Worm (Caenorhabditis elegans): ENCODE measurements around the gene Y57G11C.43.

The Y57G11C.43 gene

DNA sequence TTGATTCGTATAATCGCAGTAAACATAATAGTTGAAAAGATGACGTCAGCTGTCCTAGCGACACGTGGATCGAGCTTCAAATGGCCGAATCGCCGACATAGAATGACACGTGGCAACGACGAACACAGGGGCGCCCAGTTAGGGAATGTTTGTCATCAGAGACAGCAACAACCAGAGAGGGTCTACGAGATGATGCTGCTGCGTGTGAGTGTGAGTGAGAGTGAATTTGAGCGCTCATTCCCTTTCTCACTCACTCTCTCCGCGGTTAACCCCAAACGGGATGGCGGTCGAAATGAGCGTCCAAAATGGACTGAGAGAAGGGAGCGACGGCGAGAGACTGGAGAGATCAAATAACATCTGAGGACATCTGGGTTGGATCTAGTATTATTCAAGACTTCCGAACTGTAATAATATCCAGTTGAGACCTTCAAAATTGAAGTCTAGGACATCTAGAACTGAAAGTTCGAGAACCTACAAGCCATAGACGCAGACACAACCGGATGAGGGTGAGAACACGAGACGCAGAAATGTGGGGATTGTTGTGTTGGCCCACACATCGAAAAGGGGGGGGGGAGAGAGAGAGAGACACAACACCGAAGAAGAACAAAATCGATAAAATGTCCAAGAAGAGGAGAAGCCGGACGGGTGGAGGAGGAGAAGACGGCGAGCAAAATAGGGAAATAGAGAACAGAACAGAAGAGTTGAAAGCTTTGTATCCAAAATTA is 24.8 kb downstream of the Y57G11C.43 start (continued):
- TF ChIP-seq ref-2 (tag; optimal IDR thresholded peaks at IDR 0.05), result peak; percentile 59
- TF ChIP-seq unc-86 (tag; optimal IDR thresholded peaks at IDR 0.05), result no peak
- no peak for TF ChIP-seq madf-2 (tag; optimal IDR thresholded peaks at IDR 0.05)
- no peak for TF ChIP-seq ceh-2 (tag; optimal IDR thresholded peaks at IDR 0.05)
- peak; percentile 34 for TF ChIP-seq fkh-10 (GFP tag; optimal IDR thresholded peaks at IDR 0.05)
- TF ChIP-seq pag-3 (tag; optimal IDR thresholded peaks at IDR 0.05; ENCODE audit: borderline replicate concordance), result no peak
- TF ChIP-seq elt-4 (tag; optimal IDR thresholded peaks at IDR 0.05), result no peak
- no peak for TF ChIP-seq hlh-6 (tag; optimal IDR thresholded peaks at IDR 0.05)
- no peak for TF ChIP-seq K02D7.2 (tag; optimal IDR thresholded peaks at IDR 0.05)
- TF ChIP-seq ceh-19 (GFP tag; optimal IDR thresholded peaks at IDR 0.05), result peak; percentile 50
- TF ChIP-seq ceh-48 (tag; optimal IDR thresholded peaks at IDR 0.05), result peak; percentile 94
- TF ChIP-seq ceh-24 (tag; optimal IDR thresholded peaks at IDR 0.05), result no peak
- peak; percentile 74 for TF ChIP-seq ceh-34 (tag; optimal IDR thresholded peaks at IDR 0.05)
- TF ChIP-seq C08G9.2 (tag; optimal IDR thresholded peaks at IDR 0.05), result no peak
- no peak for TF ChIP-seq pax-1 (tag; optimal IDR thresholded peaks at IDR 0.05)
- no peak for TF ChIP-seq ahr-1 (tag; optimal IDR thresholded peaks at IDR 0.05)
- TF ChIP-seq pha-2 (tag; optimal IDR thresholded peaks at IDR 0.05), result peak; percentile 27

ce11 chrIV:14795918-14796488 is 26.8 kb downstream of the Y57G11C.43 start, which contains the start of gene coq-3:
Gene coq-3 (minus strand): TSS chrIV:14796324.
- TF ChIP-seq mec-3 (tag; optimal IDR thresholded peaks at IDR 0.05; ENCODE audit: borderline replicate concordance) (no peak), pha-4 (tag; optimal IDR thresholded peaks at IDR 0.05) (no peak)

- TF ChIP-seq nfya-1 (tag; optimal IDR thresholded peaks at IDR 0.05) (peak; percentile 16), hlh-15 (tag; optimal IDR thresholded peaks at IDR 0.05) (no peak)
Measured at ce11 chrIV:14797354-14797753, 28.1 kb downstream of the Y57G11C.43 start, which contains the start of the genes Y57G11C.1147 and nuo-3. Gene Y57G11C.1147 (minus strand): TSS chrIV:14797514. Gene nuo-3 (minus strand): TSS chrIV:14797544.

- no peak for TF ChIP-seq ceh-48 (tag; optimal IDR thresholded peaks at IDR 0.05)
- TF ChIP-seq nhr-232 (tag; optimal IDR thresholded peaks at IDR 0.05), result no peak
- no peak for TF ChIP-seq C08G9.2 (tag; optimal IDR thresholded peaks at IDR 0.05)
- no peak for TF ChIP-seq fax-1 (tag; optimal IDR thresholded peaks at IDR 0.05)
- no peak for TF ChIP-seq che-1 (tag; optimal IDR thresholded peaks at IDR 0.05)
- TF ChIP-seq ceh-30 (tag; optimal IDR thresholded peaks at IDR 0.05), result no peak
- TF ChIP-seq K09A11.1 (tag; optimal IDR thresholded peaks at IDR 0.05; ENCODE audit: insufficient read depth), result no peak
- TF ChIP-seq ceh-18 (tag; optimal IDR thresholded peaks at IDR 0.05), result no peak
- no peak for TF ChIP-seq Y22D7AL.16 (tag; optimal IDR thresholded peaks at IDR 0.05)
- no peak for TF ChIP-seq ceh-24 (tag; optimal IDR thresholded peaks at IDR 0.05)
- no peak for TF ChIP-seq C38D4.7 (GFP tag; optimal IDR thresholded peaks at IDR 0.05)
- TF ChIP-seq syd-9 (tag; optimal IDR thresholded peaks at IDR 0.05), result no peak
- no peak for TF ChIP-seq unc-55 (GFP tag; optimal IDR thresholded peaks at IDR 0.05)
- TF ChIP-seq sdc-2 (tag; optimal IDR thresholded peaks at IDR 0.05), result no peak
- TF ChIP-seq ttx-3 (tag; optimal IDR thresholded peaks at IDR 0.05), result no peak
- no peak for TF ChIP-seq pax-1 (tag; optimal IDR thresholded peaks at IDR 0.05)
Measured at ce11 chrIV:14797849-14798248, 28.6 kb downstream of the Y57G11C.43 start, which contains the start of gene arl-8. Gene arl-8 (plus strand): TSS chrIV:14798149.

DNA sequence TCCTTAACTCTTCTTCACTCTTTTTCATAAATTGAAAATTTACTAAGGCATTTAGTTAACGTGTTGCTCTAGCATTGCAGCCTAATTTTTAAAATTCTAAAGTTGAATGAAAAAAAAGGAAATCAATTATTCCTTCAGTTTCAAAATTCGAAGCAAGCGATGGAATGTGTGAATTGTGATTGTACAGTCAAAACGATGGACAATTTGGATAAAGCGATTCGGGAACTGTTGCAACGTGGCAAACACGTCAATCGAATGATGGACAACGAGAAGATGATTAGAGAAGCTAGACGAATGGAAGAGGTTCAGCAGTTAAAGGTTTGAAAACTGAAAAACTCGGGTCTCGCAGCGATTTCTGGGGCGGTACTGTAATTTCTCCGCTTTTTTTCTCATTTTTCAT is 29.9 kb downstream of the Y57G11C.43 start, which contains the start of gene Y57G11C.14:
TSS of gene Y57G11C.14 (plus strand) at position 126 of the 400 bp plus-strand sequence.
- no peak for TF ChIP-seq elt-2 (tag; optimal IDR thresholded peaks at IDR 0.05)
- no peak for TF ChIP-seq ztf-16 (tag; optimal IDR thresholded peaks at IDR 0.05)
- TF ChIP-seq odd-2 (tag; optimal IDR thresholded peaks at IDR 0.05), result no peak
- no peak for TF ChIP-seq ceh-18 (tag; optimal IDR thresholded peaks at IDR 0.05)
- TF ChIP-seq pat-9 (tag; optimal IDR thresholded peaks at IDR 0.05), result no peak
- no peak for TF ChIP-seq pqm-1 (tag; optimal IDR thresholded peaks at IDR 0.05)
- TF ChIP-seq hlh-30 (tag; optimal IDR thresholded peaks at IDR 0.05; ENCODE audit: insufficient read depth), result no peak
- no peak for TF ChIP-seq sdc-2 (tag; optimal IDR thresholded peaks at IDR 0.05)
- TF ChIP-seq ceh-48 (tag; optimal IDR thresholded peaks at IDR 0.05), result no peak
- no peak for TF ChIP-seq fkh-10 (GFP tag; optimal IDR thresholded peaks at IDR 0.05)

Measured in whole organism, late embryonic.